Worm (Caenorhabditis elegans) whole organism, L2 larva: ENCODE measurements around the gene unc-64.
A peak's percentile ranks its signal among the peaks of the same experiment; 100 is the strongest.

ENCODE experiments used
- C34F6.9 ChIP-seq: fragments of 150-350 bp; optimal IDR thresholded peaks from 2 replicates; lab custom pipeline; 2014; ENCODE audit warnings: missing biosample characterization, missing genetic modification characterization
- F13H6.1 ChIP-seq: sonication (generic microtip); optimal IDR thresholded peaks from 2 replicates; lab custom pipeline; 2016; ENCODE audit warnings: missing genetic modification characterization, missing compliant biosample characterization
- R02D3.7 ChIP-seq: fragments of 150-350 bp; optimal IDR thresholded peaks from 2 replicates; lab custom pipeline; 2014; ENCODE audit warnings: missing biosample characterization, missing genetic modification characterization
- Y55F3AM.14 ChIP-seq: fragments of 200-800 bp; sonication (Bioruptor generic); optimal IDR thresholded peaks from 2 replicates; lab custom pipeline; 2018; ENCODE audit warnings: mild to moderate bottlenecking, missing genetic modification characterization, missing compliant biosample characterization
- ZK546.5 ChIP-seq: sonication (generic microtip); optimal IDR thresholded peaks from 2 replicates; lab custom pipeline; 2017; ENCODE audit warnings: missing biosample characterization, missing genetic modification characterization
- alr-1 ChIP-seq: fragments of 150-350 bp; optimal IDR thresholded peaks from 2 replicates; lab custom pipeline; 2014; ENCODE audit warnings: missing biosample characterization, missing genetic modification characterization
- aly-2 ChIP-seq: fragments of 150-350 bp; optimal IDR thresholded peaks from 2 replicates; lab custom pipeline; 2014; ENCODE audit warnings: missing biosample characterization, missing genetic modification characterization
- blmp-1 ChIP-seq: sonication (generic microtip); optimal IDR thresholded peaks from 2 replicates; lab custom pipeline; 2017; ENCODE audit warnings: missing genetic modification characterization, mild to moderate bottlenecking, missing compliant biosample characterization, antibody characterized with exemption, moderate library complexity; ENCODE audit not compliant: insufficient read depth
- ceh-16 ChIP-seq: fragments of 150-350 bp; optimal IDR thresholded peaks from 2 replicates; lab custom pipeline; 2014; ENCODE audit warnings: missing biosample characterization, missing genetic modification characterization
- ceh-82 ChIP-seq: fragments of 150-350 bp; optimal IDR thresholded peaks from 2 replicates; lab custom pipeline; 2014; ENCODE audit warnings: missing biosample characterization, missing genetic modification characterization
- crh-2 ChIP-seq: sonication (generic microtip); optimal IDR thresholded peaks from 2 replicates; lab custom pipeline; 2017; ENCODE audit warnings: missing biosample characterization, missing genetic modification characterization
- dmd-4 ChIP-seq: sonication (generic microtip); optimal IDR thresholded peaks from 2 replicates; lab custom pipeline; 2017; ENCODE audit warnings: missing biosample characterization, missing genetic modification characterization
- egl-27 ChIP-seq: sonication (generic microtip); optimal IDR thresholded peaks from 3 replicates; lab custom pipeline; 2017; ENCODE audit warnings: missing biosample characterization, missing genetic modification reagents, missing genetic modification characterization
- elt-1 ChIP-seq: fragments of 150-350 bp; optimal IDR thresholded peaks from 2 replicates; lab custom pipeline; 2014; ENCODE audit warnings: missing biosample characterization, missing genetic modification characterization
- fos-1 ChIP-seq: fragments of 150-350 bp; optimal IDR thresholded peaks from 2 replicates; lab custom pipeline; 2014; ENCODE audit warnings: missing biosample characterization, missing genetic modification characterization
- gmeb-1 ChIP-seq: fragments of 150-350 bp; optimal IDR thresholded peaks from 2 replicates; lab custom pipeline; 2014; ENCODE audit warnings: missing biosample characterization, missing genetic modification characterization
- lin-11 ChIP-seq: fragments of 150-350 bp; sonication (generic microtip); optimal IDR thresholded peaks from 2 replicates; lab custom pipeline; 2014; ENCODE audit warnings: missing biosample characterization, missing genetic modification characterization, inconsistent platforms, mixed read lengths
- lsy-2 ChIP-seq, 2 experiments: fragments of 150-350 bp in 1 of 2; sonication (generic microtip) in 1 of 2; optimal IDR thresholded peaks; 2 replicates each; lab custom pipeline; 2014 to 2017; ENCODE audit warnings: missing biosample characterization in 2 of 2, missing genetic modification characterization in 2 of 2
- mab-5 ChIP-seq: fragments of 150-350 bp; optimal IDR thresholded peaks from 2 replicates; lab custom pipeline; 2014; ENCODE audit warnings: missing biosample characterization, missing genetic modification characterization
- mbf-1 ChIP-seq: sonication (generic microtip); optimal IDR thresholded peaks from 2 replicates; lab custom pipeline; 2017; ENCODE audit warnings: missing biosample characterization, missing genetic modification characterization
- mdl-1 ChIP-seq, 2 experiments: fragments of 150-350 bp in 1 of 2; sonication (generic microtip) in 1 of 2; optimal IDR thresholded peaks; 2 replicates each; lab custom pipeline; 2017; ENCODE audit warnings: missing biosample characterization in 2 of 2, missing genetic modification characterization in 2 of 2
- nhr-10 ChIP-seq: sonication (generic microtip); optimal IDR thresholded peaks from 2 replicates; lab custom pipeline; 2017; ENCODE audit warnings: missing biosample characterization, missing genetic modification characterization
- nhr-129 ChIP-seq: fragments of 150-350 bp; optimal IDR thresholded peaks from 2 replicates; lab custom pipeline; 2014; ENCODE audit warnings: missing biosample characterization, missing genetic modification characterization
- nhr-21 ChIP-seq: fragments of 150-350 bp; optimal IDR thresholded peaks from 2 replicates; lab custom pipeline; 2014; ENCODE audit warnings: missing biosample characterization, missing genetic modification characterization
- nhr-23 ChIP-seq: fragments of 150-350 bp; optimal IDR thresholded peaks from 2 replicates; lab custom pipeline; 2014; ENCODE audit warnings: missing biosample characterization, missing genetic modification reagents, missing genetic modification characterization
- nhr-237 ChIP-seq: fragments of 150-350 bp; optimal IDR thresholded peaks from 2 replicates; lab custom pipeline; 2014; ENCODE audit warnings: missing biosample characterization, missing genetic modification characterization
- nhr-25 ChIP-seq: fragments of 150-350 bp; sonication (generic microtip); optimal IDR thresholded peaks from 3 replicates; lab custom pipeline; 2014; ENCODE audit warnings: missing biosample characterization, missing genetic modification characterization
- nhr-6 ChIP-seq: fragments of 150-350 bp; optimal IDR thresholded peaks from 2 replicates; lab custom pipeline; 2014; ENCODE audit warnings: missing biosample characterization, missing genetic modification characterization
- nhr-77 ChIP-seq: fragments of 150-350 bp; optimal IDR thresholded peaks from 2 replicates; lab custom pipeline; 2014; ENCODE audit warnings: missing biosample characterization, missing genetic modification characterization
- skn-1 ChIP-seq: sonication (generic microtip); optimal IDR thresholded peaks from 2 replicates; lab custom pipeline; 2017; ENCODE audit warnings: missing biosample characterization, missing genetic modification characterization
- sma-3 ChIP-seq: sonication (generic microtip); optimal IDR thresholded peaks from 2 replicates; lab custom pipeline; 2016; ENCODE audit warnings: missing genetic modification reagents, missing genetic modification characterization, missing compliant biosample characterization
- sma-9 ChIP-seq, 2 experiments: fragments of 150-350 bp in 1 of 2; sonication (generic microtip) in 1 of 2; optimal IDR thresholded peaks; 2 replicates each; lab custom pipeline; 2014 to 2016; ENCODE audit warnings: missing genetic modification characterization in 2 of 2, mild to moderate bottlenecking in 1 of 2, missing biosample characterization in 1 of 2, missing compliant biosample characterization in 1 of 2, missing genetic modification reagents in 1 of 2, moderate library complexity in 1 of 2
- unc-39 ChIP-seq: fragments of 150-350 bp; optimal IDR thresholded peaks from 2 replicates; lab custom pipeline; 2014; ENCODE audit warnings: missing biosample characterization, missing genetic modification characterization
- unc-55 ChIP-seq: fragments of 150-350 bp; sonication (generic microtip); optimal IDR thresholded peaks from 3 replicates; lab custom pipeline; 2014; ENCODE audit warnings: missing biosample characterization, missing genetic modification reagents, missing genetic modification characterization
- unc-62 ChIP-seq: fragments of 150-350 bp; optimal IDR thresholded peaks from 2 replicates; lab custom pipeline; 2014; ENCODE audit warnings: missing biosample characterization, missing genetic modification reagents, missing genetic modification characterization
- zag-1 ChIP-seq: fragments of 150-350 bp; optimal IDR thresholded peaks from 2 replicates; lab custom pipeline; 2014; ENCODE audit warnings: missing biosample characterization, missing genetic modification characterization
- ztf-1 ChIP-seq: fragments of 200-800 bp; sonication (Bioruptor generic); conservative IDR thresholded peaks from 2 replicates; pipeline ENCODE4 v1.3.6; 2022; ENCODE audit warnings: missing genetic modification characterization, missing compliant biosample characterization
- ztf-11 ChIP-seq: sonication (generic microtip); optimal IDR thresholded peaks from 2 replicates; lab custom pipeline; 2017; ENCODE audit warnings: missing biosample characterization, missing genetic modification characterization
- ztf-4 ChIP-seq: fragments of 150-350 bp; optimal IDR thresholded peaks from 2 replicates; lab custom pipeline; 2014; ENCODE audit warnings: missing biosample characterization, missing genetic modification characterization

unc-64 gene

DNA sequence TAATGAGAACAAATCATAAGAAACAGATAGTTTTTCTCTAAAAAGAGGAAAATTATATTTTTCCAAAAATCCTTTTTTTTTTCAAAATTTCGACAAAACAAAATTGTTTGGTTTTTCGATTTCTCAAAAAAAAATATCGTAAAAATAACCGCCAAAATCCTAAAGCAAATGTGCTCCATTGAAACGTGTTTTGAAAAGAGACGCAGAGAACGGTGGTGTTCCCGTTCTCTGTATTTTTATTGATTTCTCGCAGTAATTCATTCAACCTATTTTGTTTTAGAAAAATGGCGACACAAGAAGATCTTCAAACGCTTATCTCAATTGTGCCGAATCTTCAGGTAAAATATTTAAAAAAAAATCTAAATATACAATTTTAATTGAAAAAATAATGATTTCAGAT is 36.7 kb downstream of the unc-64 start, which contains the start of gene Y43F4B.10:
Y43F4B.10 (plus strand) TSS at position 281 of the 400 bp plus-strand sequence.
- TF ChIP-seq zag-1 = no peak
- TF ChIP-seq ceh-16 (tag; lab: Kevin White, UChicago) = no peak
- TF ChIP-seq ztf-1 = no peak
- no peak for TF ChIP-seq nhr-6
- no peak for TF ChIP-seq nhr-21 (tag; lab: Kevin White, UChicago)
- peak; percentile 27 for TF ChIP-seq crh-2
- TF ChIP-seq C34F6.9 (tag; lab: Kevin White, UChicago) = peak; percentile 64
- peak; percentile 14 for TF ChIP-seq nhr-129
- no peak for TF ChIP-seq egl-27 (tag; lab: Kevin White, UChicago)
- no peak for TF ChIP-seq unc-62
- no peak for TF ChIP-seq blmp-1
- TF ChIP-seq F13H6.1 = no peak
- no peak for TF ChIP-seq skn-1 (tag; lab: Kevin White, UChicago)
- no peak for TF ChIP-seq nhr-237 (tag; lab: Kevin White, UChicago)
- no peak for TF ChIP-seq Y55F3AM.14 (GFP tag; lab: Kevin White, UChicago)
- TF ChIP-seq nhr-23 (tag; lab: Kevin White, UChicago) = no peak
- TF ChIP-seq lin-11 (tag; lab: Kevin White, UChicago) = no peak
- TF ChIP-seq mbf-1 (tag; lab: Kevin White, UChicago) = no peak
- TF ChIP-seq R02D3.7 = no peak
- peak in 1 of 2 experiments; percentile 60 for TF ChIP-seq lsy-2 (tag; optimal IDR thresholded peaks at IDR 0.05; lab: Kevin White, UChicago)
- TF ChIP-seq mdl-1 (tag; optimal IDR thresholded peaks at IDR 0.05; lab: Kevin White, UChicago) = no peak
- no peak for TF ChIP-seq sma-3 (GFP tag; lab: Kevin White, UChicago)
- TF ChIP-seq unc-55 = peak; percentile 74
- TF ChIP-seq ceh-82 (tag; lab: Kevin White, UChicago) = no peak
- peak; percentile 8 for TF ChIP-seq gmeb-1
- no peak for TF ChIP-seq dmd-4 (tag; lab: Kevin White, UChicago)
- TF ChIP-seq sma-9 (GFP tag; optimal IDR thresholded peaks at IDR 0.05; lab: Kevin White, UChicago) = no peak
- TF ChIP-seq sma-9 (tag; optimal IDR thresholded peaks at IDR 0.05; lab: Kevin White, UChicago) = no peak
- TF ChIP-seq nhr-25 (tag; lab: Kevin White, UChicago) = no peak

DNA sequence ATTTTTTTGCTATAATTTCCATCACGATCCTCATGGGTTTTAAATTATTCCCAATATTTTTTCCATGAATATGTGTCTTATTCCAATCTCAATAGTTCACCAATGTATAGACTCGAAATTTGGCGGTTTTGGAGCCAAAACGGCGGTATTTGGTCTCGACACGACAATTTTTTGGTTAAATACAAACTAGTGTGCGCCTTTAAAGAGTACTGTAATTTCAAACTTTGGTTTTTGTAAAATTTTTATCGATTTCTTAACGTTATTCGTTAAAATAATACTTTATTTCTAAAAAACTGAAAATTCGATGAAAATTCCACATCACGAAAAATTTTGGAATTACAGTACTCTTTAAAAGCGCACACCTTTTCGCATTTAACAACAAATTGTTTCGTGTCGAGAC is 37.6 kb downstream of the unc-64 start:
- TF ChIP-seq mdl-1 (tag; optimal IDR thresholded peaks at IDR 0.05; lab: Kevin White, UChicago) (no peak), Y55F3AM.14 (GFP tag; lab: Kevin White, UChicago) (no peak), sma-9 (GFP tag; optimal IDR thresholded peaks at IDR 0.05; lab: Kevin White, UChicago) (no peak), sma-9 (tag; optimal IDR thresholded peaks at IDR 0.05; lab: Kevin White, UChicago) (no peak), ztf-11 (no peak), unc-62 (no peak), egl-27 (tag; lab: Kevin White, UChicago) (no peak), ztf-4 (no peak), aly-2 (no peak), nhr-129 (no peak), elt-1 (no peak), alr-1 (tag; lab: Kevin White, UChicago) (no peak), dmd-4 (tag; lab: Kevin White, UChicago) (no peak), fos-1 (tag; lab: Kevin White, UChicago) (no peak), nhr-23 (tag; lab: Kevin White, UChicago) (no peak), nhr-25 (tag; lab: Kevin White, UChicago) (no peak), unc-39 (tag; lab: Kevin White, UChicago) (no peak), nhr-237 (tag; lab: Kevin White, UChicago) (no peak), nhr-77 (tag; lab: Kevin White, UChicago) (no peak)

DNA sequence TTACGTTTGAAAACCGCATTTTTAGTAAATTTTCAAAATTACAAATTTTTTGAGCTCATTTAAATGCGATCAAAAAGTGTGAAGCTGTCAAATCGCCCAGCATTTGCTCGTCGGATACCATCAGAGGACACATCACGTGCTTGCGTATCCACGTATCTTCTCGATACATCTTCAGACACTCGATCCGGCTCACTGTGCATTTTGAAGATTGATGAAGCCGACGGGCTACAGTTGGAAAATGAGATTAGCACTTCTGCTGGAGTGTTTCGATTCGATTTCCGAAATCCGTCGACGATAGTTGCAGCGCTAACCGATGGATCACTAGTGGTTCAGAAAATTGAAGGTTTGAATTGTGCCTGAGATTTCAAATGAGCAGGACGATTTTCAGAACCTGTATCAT is 38.0 kb downstream of the unc-64 start, which contains the start of gene dph-7:
dph-7 (plus strand) TSS at position 53 of the 400 bp plus-strand sequence.
- TF ChIP-seq aly-2 (no peak), nhr-10 (no peak), mab-5 (no peak), nhr-6 (no peak)

DNA sequence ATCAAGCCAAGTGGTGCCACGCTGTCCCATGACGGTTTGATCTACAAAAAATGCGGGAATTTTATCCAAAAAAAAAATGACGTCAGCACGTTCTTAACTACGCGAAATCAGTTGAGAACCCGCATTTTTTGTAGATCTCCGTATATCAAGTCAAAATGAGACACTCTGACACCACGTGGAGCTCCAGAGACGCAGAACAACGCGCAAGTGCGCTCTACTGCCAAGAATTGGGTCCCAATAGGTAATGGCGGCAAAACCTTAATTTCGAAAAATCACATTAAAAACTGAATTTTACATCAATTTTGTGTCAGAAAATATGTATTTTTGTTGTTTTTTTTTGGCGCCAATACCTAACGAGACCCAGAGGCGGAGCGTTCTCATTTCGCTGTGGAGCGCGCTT is 39.9 kb downstream of the unc-64 start:
- TF ChIP-seq ztf-4 = no peak
- TF ChIP-seq R02D3.7 = no peak
- no peak for TF ChIP-seq elt-1
- TF ChIP-seq ztf-1 = no peak
- TF ChIP-seq lin-11 (tag; lab: Kevin White, UChicago) = no peak
- no peak for TF ChIP-seq gmeb-1
- no peak for TF ChIP-seq ZK546.5 (tag; lab: Kevin White, UChicago)
- TF ChIP-seq blmp-1 = no peak
- no peak for TF ChIP-seq C34F6.9 (tag; lab: Kevin White, UChicago)
- TF ChIP-seq sma-9 (GFP tag; optimal IDR thresholded peaks at IDR 0.05; lab: Kevin White, UChicago) = no peak
- TF ChIP-seq sma-9 (tag; optimal IDR thresholded peaks at IDR 0.05; lab: Kevin White, UChicago) = no peak
